Worm (Caenorhabditis elegans) whole organism, L2 larva: Measurements from ENCODE around the gene T23F6.2.
"Not testable (repeated sequence)": the region's sequence is repeated elsewhere in the genome, so short reads cannot be mapped to it uniquely, and the experiment has no call there.

Experiments
- C34F6.9 ChIP-seq: fragments of 150-350 bp; optimal IDR thresholded peaks from 2 replicates; lab custom pipeline; 2014; ENCODE audit warnings: missing biosample characterization, missing genetic modification characterization
- F13H6.1 ChIP-seq: sonication (generic microtip); optimal IDR thresholded peaks from 2 replicates; lab custom pipeline; 2016; ENCODE audit warnings: missing genetic modification characterization, missing compliant biosample characterization
- R02D3.7 ChIP-seq: fragments of 150-350 bp; optimal IDR thresholded peaks from 2 replicates; lab custom pipeline; 2014; ENCODE audit warnings: missing biosample characterization, missing genetic modification characterization
- Y55F3AM.14 ChIP-seq: fragments of 200-800 bp; sonication (Bioruptor generic); optimal IDR thresholded peaks from 2 replicates; lab custom pipeline; 2018; ENCODE audit warnings: mild to moderate bottlenecking, missing genetic modification characterization, missing compliant biosample characterization
- alr-1 ChIP-seq: fragments of 150-350 bp; optimal IDR thresholded peaks from 2 replicates; lab custom pipeline; 2014; ENCODE audit warnings: missing biosample characterization, missing genetic modification characterization
- ama-1 ChIP-seq: fragments of 150-350 bp; optimal IDR thresholded peaks from 2 replicates; lab custom pipeline; 2018; ENCODE audit warnings: inconsistent platforms
- blmp-1 ChIP-seq: sonication (generic microtip); optimal IDR thresholded peaks from 2 replicates; lab custom pipeline; 2017; ENCODE audit warnings: missing genetic modification characterization, mild to moderate bottlenecking, missing compliant biosample characterization, antibody characterized with exemption, moderate library complexity; ENCODE audit not compliant: insufficient read depth
- ceh-16 ChIP-seq: fragments of 150-350 bp; optimal IDR thresholded peaks from 2 replicates; lab custom pipeline; 2014; ENCODE audit warnings: missing biosample characterization, missing genetic modification characterization
- ceh-82 ChIP-seq: fragments of 150-350 bp; optimal IDR thresholded peaks from 2 replicates; lab custom pipeline; 2014; ENCODE audit warnings: missing biosample characterization, missing genetic modification characterization
- crh-2 ChIP-seq: sonication (generic microtip); optimal IDR thresholded peaks from 2 replicates; lab custom pipeline; 2017; ENCODE audit warnings: missing biosample characterization, missing genetic modification characterization
- dmd-4 ChIP-seq: sonication (generic microtip); optimal IDR thresholded peaks from 2 replicates; lab custom pipeline; 2017; ENCODE audit warnings: missing biosample characterization, missing genetic modification characterization
- elt-1 ChIP-seq: fragments of 150-350 bp; optimal IDR thresholded peaks from 2 replicates; lab custom pipeline; 2014; ENCODE audit warnings: missing biosample characterization, missing genetic modification characterization
- elt-3 ChIP-seq: sonication (generic microtip); optimal IDR thresholded peaks from 2 replicates; lab custom pipeline; 2017; ENCODE audit warnings: missing biosample characterization, missing genetic modification characterization
- fos-1 ChIP-seq: fragments of 150-350 bp; optimal IDR thresholded peaks from 2 replicates; lab custom pipeline; 2014; ENCODE audit warnings: missing biosample characterization, missing genetic modification characterization
- gmeb-1 ChIP-seq: fragments of 150-350 bp; optimal IDR thresholded peaks from 2 replicates; lab custom pipeline; 2014; ENCODE audit warnings: missing biosample characterization, missing genetic modification characterization
- lin-11 ChIP-seq: fragments of 150-350 bp; sonication (generic microtip); optimal IDR thresholded peaks from 2 replicates; lab custom pipeline; 2014; ENCODE audit warnings: missing biosample characterization, missing genetic modification characterization, inconsistent platforms, mixed read lengths
- lsy-2 ChIP-seq, 2 experiments: fragments of 150-350 bp in 1 of 2; sonication (generic microtip) in 1 of 2; optimal IDR thresholded peaks; 2 replicates each; lab custom pipeline; 2014 to 2017; ENCODE audit warnings: missing biosample characterization in 2 of 2, missing genetic modification characterization in 2 of 2
- mbf-1 ChIP-seq: sonication (generic microtip); optimal IDR thresholded peaks from 2 replicates; lab custom pipeline; 2017; ENCODE audit warnings: missing biosample characterization, missing genetic modification characterization
- nhr-10 ChIP-seq: sonication (generic microtip); optimal IDR thresholded peaks from 2 replicates; lab custom pipeline; 2017; ENCODE audit warnings: missing biosample characterization, missing genetic modification characterization
- nhr-12 ChIP-seq: fragments of 150-350 bp; optimal IDR thresholded peaks from 2 replicates; lab custom pipeline; 2014; ENCODE audit warnings: missing biosample characterization, missing genetic modification characterization
- nhr-237 ChIP-seq: fragments of 150-350 bp; optimal IDR thresholded peaks from 2 replicates; lab custom pipeline; 2014; ENCODE audit warnings: missing biosample characterization, missing genetic modification characterization
- nhr-25 ChIP-seq: fragments of 150-350 bp; sonication (generic microtip); optimal IDR thresholded peaks from 3 replicates; lab custom pipeline; 2014; ENCODE audit warnings: missing biosample characterization, missing genetic modification characterization
- sma-9 ChIP-seq, 2 experiments: fragments of 150-350 bp in 1 of 2; sonication (generic microtip) in 1 of 2; optimal IDR thresholded peaks; 2 replicates each; lab custom pipeline; 2014 to 2016; ENCODE audit warnings: missing genetic modification characterization in 2 of 2, mild to moderate bottlenecking in 1 of 2, missing biosample characterization in 1 of 2, missing compliant biosample characterization in 1 of 2, missing genetic modification reagents in 1 of 2, moderate library complexity in 1 of 2
- snpc-4 ChIP-seq: fragments of 150-350 bp; optimal IDR thresholded peaks from 2 replicates; lab custom pipeline; 2014; ENCODE audit warnings: missing biosample characterization, missing genetic modification characterization
- unc-55 ChIP-seq: fragments of 150-350 bp; sonication (generic microtip); optimal IDR thresholded peaks from 3 replicates; lab custom pipeline; 2014; ENCODE audit warnings: missing biosample characterization, missing genetic modification reagents, missing genetic modification characterization
- unc-62 ChIP-seq: fragments of 150-350 bp; optimal IDR thresholded peaks from 2 replicates; lab custom pipeline; 2014; ENCODE audit warnings: missing biosample characterization, missing genetic modification reagents, missing genetic modification characterization
- zag-1 ChIP-seq: fragments of 150-350 bp; optimal IDR thresholded peaks from 2 replicates; lab custom pipeline; 2014; ENCODE audit warnings: missing biosample characterization, missing genetic modification characterization
- ztf-1 ChIP-seq: fragments of 200-800 bp; sonication (Bioruptor generic); conservative IDR thresholded peaks from 2 replicates; pipeline ENCODE4 v1.3.6; 2022; ENCODE audit warnings: missing genetic modification characterization, missing compliant biosample characterization
- ztf-11 ChIP-seq: sonication (generic microtip); optimal IDR thresholded peaks from 2 replicates; lab custom pipeline; 2017; ENCODE audit warnings: missing biosample characterization, missing genetic modification characterization
- ztf-4 ChIP-seq: fragments of 150-350 bp; optimal IDR thresholded peaks from 2 replicates; lab custom pipeline; 2014; ENCODE audit warnings: missing biosample characterization, missing genetic modification characterization

Gene T23F6.2

ce11 chrIV:12721106-12721505, at the start of gene T23F6.2:
TSS of gene T23F6.2 (plus strand) at chrIV:12721356.
- TF ChIP-seq ceh-16 (tag; lab: Kevin White, UChicago) (no peak), C34F6.9 (no peak), lin-11 (tag; lab: Kevin White, UChicago) (no peak), R02D3.7 (no peak), nhr-237 (tag; lab: Kevin White, UChicago) (no peak), snpc-4 (tag; lab: Kevin White, UChicago) (no peak), ama-1 (no peak), crh-2 (tag; lab: Kevin White, UChicago) (no peak), ztf-11 (tag; lab: Kevin White, UChicago) (no peak), elt-1 (tag; lab: Kevin White, UChicago) (no peak), unc-62 (GFP tag; lab: Kevin White, UChicago) (no peak), zag-1 (tag; lab: Kevin White, UChicago) (no peak), fos-1 (tag; lab: Kevin White, UChicago) (no peak), blmp-1 (no peak), unc-55 (GFP tag; lab: Kevin White, UChicago) (no peak), sma-9 (GFP tag; optimal IDR thresholded peaks at IDR 0.05; lab: Kevin White, UChicago) (no peak), sma-9 (tag; optimal IDR thresholded peaks at IDR 0.05; lab: Kevin White, UChicago) (no peak), nhr-25 (tag; lab: Kevin White, UChicago) (no peak), gmeb-1 (no peak), ztf-4 (tag; lab: Kevin White, UChicago) (no peak), mbf-1 (tag; lab: Kevin White, UChicago) (no peak)

ce11 chrIV:12674700-12675099, 46.5 kb upstream of the T23F6.2 start, which contains the start of gene T23B5.4:
TSS of gene T23B5.4 (plus strand) at chrIV:12675000.
- TF ChIP-seq zag-1 (tag; lab: Kevin White, UChicago) (no peak), fos-1 (tag; lab: Kevin White, UChicago) (no peak), snpc-4 (tag; lab: Kevin White, UChicago) (no peak), nhr-10 (tag; lab: Kevin White, UChicago) (no peak), nhr-12 (tag; lab: Kevin White, UChicago) (no peak), Y55F3AM.14 (no peak), ztf-4 (tag; lab: Kevin White, UChicago) (no peak), elt-3 (tag; lab: Kevin White, UChicago) (no peak), dmd-4 (tag; lab: Kevin White, UChicago) (no peak), ztf-1 (GFP tag; lab: Robert Waterston, UW) (no peak), elt-1 (tag; lab: Kevin White, UChicago) (no peak)

- not testable (repeated sequence) for TF ChIP-seq ztf-1 (GFP tag; lab: Robert Waterston, UW); ama-1; crh-2 (tag; lab: Kevin White, UChicago)
Observed at ce11 chrIV:12677137-12677536, 44.0 kb upstream of the T23F6.2 start, which contains the start of gene T23B5.6. TSS of gene T23B5.6 (minus strand) at chrIV:12677237.

ce11 chrIV:12684341-12684740, 36.8 kb upstream of the T23F6.2 start, which contains the start of gene prmt-9:
TSS of gene prmt-9 (minus strand) at chrIV:12684378.
- TF ChIP-seq lsy-2 (tag; optimal IDR thresholded peaks at IDR 0.05; lab: Kevin White, UChicago), result peak in 1 of 2 experiments; percentile 5
- TF ChIP-seq unc-55 (GFP tag; lab: Kevin White, UChicago), result peak; percentile 19
- TF ChIP-seq gmeb-1, result peak; percentile 27
- peak; percentile 9 for TF ChIP-seq C34F6.9
- TF ChIP-seq nhr-12 (tag; lab: Kevin White, UChicago), result no peak
- TF ChIP-seq, all 48 proteins: peak for 4

ce11 chrIV:12684826-12685594, 36.1 kb upstream of the T23F6.2 start:
- no peak for TF ChIP-seq alr-1 (tag; lab: Kevin White, UChicago)

ce11 chrIV:12685827-12686226, 35.3 kb upstream of the T23F6.2 start:
- no peak for TF ChIP-seq ztf-1 (GFP tag; lab: Robert Waterston, UW)
- no peak for TF ChIP-seq lin-11 (tag; lab: Kevin White, UChicago)
- no peak for TF ChIP-seq mbf-1 (tag; lab: Kevin White, UChicago)
- TF ChIP-seq F13H6.1 (tag; lab: Kevin White, UChicago), result no peak
- no peak for TF ChIP-seq elt-1 (tag; lab: Kevin White, UChicago)
- TF ChIP-seq ceh-82 (tag; lab: Kevin White, UChicago), result no peak
- TF ChIP-seq sma-9 (GFP tag; optimal IDR thresholded peaks at IDR 0.05; lab: Kevin White, UChicago), result no peak
- no peak for TF ChIP-seq sma-9 (tag; optimal IDR thresholded peaks at IDR 0.05; lab: Kevin White, UChicago)
- TF ChIP-seq snpc-4 (tag; lab: Kevin White, UChicago), result no peak
- no peak for TF ChIP-seq zag-1 (tag; lab: Kevin White, UChicago)
- TF ChIP-seq R02D3.7, result no peak
- TF ChIP-seq gmeb-1, result no peak
- TF ChIP-seq crh-2 (tag; lab: Kevin White, UChicago), result no peak
- TF ChIP-seq nhr-237 (tag; lab: Kevin White, UChicago), result no peak
- TF ChIP-seq blmp-1, result no peak
- no peak for TF ChIP-seq ztf-11 (tag; lab: Kevin White, UChicago)
